Worm (Caenorhabditis elegans) whole organism, L1 larva: ENCODE measurements around the gene ZK1240.6.

Experiments
- C34B4.2 ChIP-seq: sonication (generic microtip); optimal IDR thresholded peaks from 2 replicates; lab custom pipeline; 2017; ENCODE audit warnings: mild to moderate bottlenecking, missing genetic modification characterization, missing compliant biosample characterization
- F16B12.6 ChIP-seq: fragments of 150-350 bp; optimal IDR thresholded peaks from 2 replicates; lab custom pipeline; 2014; ENCODE audit warnings: missing biosample characterization, missing genetic modification characterization
- aha-1 ChIP-seq: fragments of 150-350 bp; optimal IDR thresholded peaks from 2 replicates; lab custom pipeline; 2014; ENCODE audit warnings: missing biosample characterization, missing genetic modification characterization
- ceh-63 ChIP-seq: fragments of 200-800 bp; sonication (Bioruptor generic); optimal IDR thresholded peaks from 2 replicates; lab custom pipeline; 2018; ENCODE audit warnings: mild to moderate bottlenecking, missing genetic modification characterization, missing compliant biosample characterization
- ceh-82 ChIP-seq, 3 experiments: fragments of 150-350 bp in 1 of 3; sonication (generic microtip) in 2 of 3; optimal IDR thresholded peaks; 2 replicates each; lab custom pipeline; 2014 to 2017; ENCODE audit warnings: missing biosample characterization in 3 of 3, missing genetic modification characterization in 3 of 3
- ces-1 ChIP-seq: fragments of 150-350 bp; optimal IDR thresholded peaks from 2 replicates; lab custom pipeline; 2014; ENCODE audit warnings: missing biosample characterization, missing genetic modification reagents, missing genetic modification characterization
- efl-1 ChIP-seq, 4 experiments: fragments of 150-350 bp; optimal IDR thresholded peaks in 3 of 4; peaks in 1 of 4; 1 replicate in 1 of 4; 2 replicates in 3 of 4; lab custom pipeline; 2014; ENCODE audit warnings: missing biosample characterization in 2 of 4, missing genetic modification characterization in 2 of 4, missing genetic modification reagents in 2 of 4
- efl-3 ChIP-seq: fragments of 200-800 bp; sonication (Bioruptor generic); optimal IDR thresholded peaks from 2 replicates; lab custom pipeline; 2018; ENCODE audit warnings: mild to moderate bottlenecking, missing genetic modification characterization, missing compliant biosample characterization
- egl-27 ChIP-seq, 2 experiments: fragments of 150-350 bp in 1 of 2; sonication (generic microtip); optimal IDR thresholded peaks; 3 replicates each; lab custom pipeline; 2017 to 2018; ENCODE audit warnings: missing biosample characterization in 2 of 2, missing genetic modification characterization in 2 of 2, missing genetic modification reagents in 2 of 2
- elt-2 ChIP-seq: sonication (generic microtip); optimal IDR thresholded peaks from 2 replicates; lab custom pipeline; 2016; ENCODE audit warnings: missing genetic modification characterization, mild to moderate bottlenecking, inconsistent platforms, missing compliant biosample characterization, missing genetic modification reagents
- ets-5 ChIP-seq: fragments of 200-800 bp; sonication (Bioruptor generic); IDR thresholded peaks from 2 replicates; pipeline ENCODE4 v1.3.6; 2022; ENCODE audit warnings: missing genetic modification characterization, missing compliant biosample characterization
- fkh-8 ChIP-seq: sonication (generic microtip); optimal IDR thresholded peaks from 2 replicates; lab custom pipeline; 2016; ENCODE audit warnings: mild to moderate bottlenecking, missing genetic modification characterization, missing compliant biosample characterization
- hpl-2 ChIP-seq: fragments of 150-350 bp; optimal IDR thresholded peaks from 2 replicates; lab custom pipeline; 2014; ENCODE audit warnings: missing biosample characterization, missing genetic modification reagents, missing genetic modification characterization
- irx-1 ChIP-seq: sonication (generic microtip); optimal IDR thresholded peaks from 2 replicates; lab custom pipeline; 2016; ENCODE audit warnings: missing genetic modification characterization, missing compliant biosample characterization
- isw-1 ChIP-seq: fragments of 200-800 bp; sonication (Bioruptor generic); IDR thresholded peaks from 2 replicates; pipeline ENCODE4 v1.3.6; 2022; ENCODE audit warnings: missing genetic modification characterization, missing compliant biosample characterization
- jun-1 ChIP-seq: fragments of 150-350 bp; optimal IDR thresholded peaks from 2 replicates; lab custom pipeline; 2014; ENCODE audit warnings: missing biosample characterization, missing genetic modification reagents, missing genetic modification characterization
- lin-13 ChIP-seq: fragments of 150-350 bp; optimal IDR thresholded peaks from 2 replicates; lab custom pipeline; 2014; ENCODE audit warnings: missing biosample characterization, missing genetic modification reagents, missing genetic modification characterization
- lin-14 ChIP-seq: fragments of 200-800 bp; sonication (Bioruptor generic); optimal IDR thresholded peaks from 2 replicates; lab custom pipeline; 2018; ENCODE audit warnings: mild to moderate bottlenecking, missing genetic modification characterization, moderate library complexity, missing compliant biosample characterization
- lin-39 ChIP-seq: fragments of 150-350 bp; optimal IDR thresholded peaks from 2 replicates; lab custom pipeline; 2014; ENCODE audit warnings: missing biosample characterization, missing genetic modification reagents, missing genetic modification characterization
- lir-3 ChIP-seq: sonication (generic microtip); optimal IDR thresholded peaks from 2 replicates; lab custom pipeline; 2016; ENCODE audit warnings: mild to moderate bottlenecking, missing genetic modification characterization, moderate library complexity, missing compliant biosample characterization; ENCODE audit not compliant: poor library complexity
- lsy-2 ChIP-seq, 2 experiments: fragments of 150-350 bp; optimal IDR thresholded peaks; 2 replicates each; lab custom pipeline; 2014; ENCODE audit warnings: missing biosample characterization in 2 of 2, missing genetic modification characterization in 2 of 2
- nhr-47 ChIP-seq: sonication (generic microtip); optimal IDR thresholded peaks from 2 replicates; lab custom pipeline; 2016; ENCODE audit warnings: mild to moderate bottlenecking, missing genetic modification characterization, moderate library complexity, missing compliant biosample characterization
- nhr-71 ChIP-seq: sonication (generic microtip); optimal IDR thresholded peaks from 2 replicates; lab custom pipeline; 2016; ENCODE audit warnings: mild to moderate bottlenecking, missing genetic modification characterization, moderate library complexity, missing compliant biosample characterization
- nhr-76 ChIP-seq: sonication (generic microtip); optimal IDR thresholded peaks from 2 replicates; lab custom pipeline; 2017; ENCODE audit warnings: missing biosample characterization, missing genetic modification characterization
- pag-3 ChIP-seq: sonication (generic microtip); optimal IDR thresholded peaks from 2 replicates; lab custom pipeline; 2017; ENCODE audit warnings: missing genetic modification characterization, mild to moderate bottlenecking, missing compliant biosample characterization, antibody characterized with exemption, borderline replicate concordance; ENCODE audit not compliant: insufficient read depth
- pqm-1 ChIP-seq: sonication (generic microtip); optimal IDR thresholded peaks from 3 replicates; lab custom pipeline; 2017; ENCODE audit warnings: missing biosample characterization, missing genetic modification characterization
- skn-1 ChIP-seq: fragments of 150-350 bp; optimal IDR thresholded peaks from 2 replicates; lab custom pipeline; 2014; ENCODE audit warnings: missing biosample characterization, missing genetic modification characterization
- tbx-2 ChIP-seq: sonication (generic microtip); optimal IDR thresholded peaks from 2 replicates; lab custom pipeline; 2016; ENCODE audit warnings: missing genetic modification characterization, missing compliant biosample characterization
- unc-62 ChIP-seq: fragments of 150-350 bp; optimal IDR thresholded peaks from 2 replicates; lab custom pipeline; 2014; ENCODE audit warnings: missing biosample characterization, missing genetic modification reagents, missing genetic modification characterization
- unc-98 ChIP-seq: fragments of 200-800 bp; sonication (Bioruptor generic); IDR thresholded peaks from 2 replicates; pipeline ENCODE4 v1.3.6; 2022; ENCODE audit warnings: missing genetic modification characterization, missing compliant biosample characterization
- xbp-1 ChIP-seq: sonication (generic microtip); optimal IDR thresholded peaks from 2 replicates; lab custom pipeline; 2016; ENCODE audit warnings: missing genetic modification characterization, missing compliant biosample characterization
- zip-4 ChIP-seq: fragments of 200-800 bp; sonication (Bioruptor generic); optimal IDR thresholded peaks from 2 replicates; lab custom pipeline; 2018; ENCODE audit warnings: mild to moderate bottlenecking, missing genetic modification characterization, moderate library complexity, missing compliant biosample characterization
- ztf-11 ChIP-seq, 2 experiments: sonication (generic microtip); optimal IDR thresholded peaks; 2 replicates each; lab custom pipeline; 2016 to 2017; ENCODE audit warnings: missing genetic modification characterization in 2 of 2, missing biosample characterization in 1 of 2, missing compliant biosample characterization in 1 of 2

The ZK1240.6 gene

ce11 chrII:2292549-2292948 is 30.2 kb downstream of the ZK1240.6 start:
- no peak for TF ChIP-seq pag-3 (tag; lab: Kevin White, UChicago)
- TF ChIP-seq elt-2 (tag; lab: Kevin White, UChicago) = peak; percentile 5

- TF ChIP-seq aha-1 (tag; lab: Kevin White, UChicago) = no peak
- TF ChIP-seq egl-27 (tag; optimal IDR thresholded peaks at IDR 0.05; lab: Kevin White, UChicago) = no peak
- TF ChIP-seq lir-3 (tag; lab: Kevin White, UChicago) = no peak
- no peak for TF ChIP-seq nhr-76 (tag; lab: Kevin White, UChicago)
- no peak for TF ChIP-seq unc-62
- TF ChIP-seq tbx-2 = no peak
- TF ChIP-seq hpl-2 (GFP tag; lab: Kevin White, UChicago) = no peak
- no peak for TF ChIP-seq pqm-1
- TF ChIP-seq C34B4.2 (tag; lab: Kevin White, UChicago) = no peak
- no peak for TF ChIP-seq efl-1 (optimal IDR thresholded peaks at IDR 0.05; lab: Kevin White, UChicago)
- TF ChIP-seq efl-1 (GFP tag; optimal IDR thresholded peaks at IDR 0.05 in 1 of 2; lab: Kevin White, UChicago) = no peak
- no peak for TF ChIP-seq lin-39 (tag; lab: Kevin White, UChicago)
- TF ChIP-seq ztf-11 (tag; optimal IDR thresholded peaks at IDR 0.05; lab: Kevin White, UChicago) = no peak
- no peak for TF ChIP-seq pag-3 (tag; lab: Kevin White, UChicago)
Measured at ce11 chrII:2292027-2292426, 30.7 kb downstream of the ZK1240.6 start, which contains the start of gene K09F6.7. Gene K09F6.7 (minus strand): TSS chrII:2292127.

ce11 chrII:2289441-2289840 is 33.3 kb downstream of the ZK1240.6 start:
- no peak for TF ChIP-seq efl-3
- no peak for TF ChIP-seq egl-27 (tag; optimal IDR thresholded peaks at IDR 0.05; lab: Kevin White, UChicago)
- peak; percentile 51 for TF ChIP-seq jun-1 (tag; lab: Kevin White, UChicago)
- TF ChIP-seq ceh-63 (GFP tag; lab: Kevin White, UChicago) = no peak
- TF ChIP-seq lin-14 (GFP tag; lab: Kevin White, UChicago) = peak; percentile 77
- peak; percentile 42 for TF ChIP-seq isw-1 (GFP tag; lab: Robert Waterston, UW)
- TF ChIP-seq efl-1 (optimal IDR thresholded peaks at IDR 0.05; lab: Kevin White, UChicago) = peak; percentile 27 to 54
- TF ChIP-seq efl-1 (GFP tag; optimal IDR thresholded peaks at IDR 0.05 in 1 of 2; lab: Kevin White, UChicago) = peak in 1 of 2 experiments; percentile 39
- peak; percentile 35 to 70 (median 61) for TF ChIP-seq ceh-82 (tag; optimal IDR thresholded peaks at IDR 0.05; lab: Kevin White, UChicago)
- TF ChIP-seq nhr-47 (tag; lab: Kevin White, UChicago) = peak; percentile 32
- peak; percentile 92 for TF ChIP-seq zip-4 (GFP tag; lab: Kevin White, UChicago)
- TF ChIP-seq nhr-71 = peak; percentile 65
- TF ChIP-seq lsy-2 (tag; optimal IDR thresholded peaks at IDR 0.05; lab: Kevin White, UChicago) = peak in 1 of 2 experiments; percentile 10
- TF ChIP-seq skn-1 = peak; percentile 14

ce11 chrII:2288798-2289197 is 33.9 kb downstream of the ZK1240.6 start, which contains the start of the genes K09F6.10 and K09F6.13:
Gene K09F6.10 (minus strand): TSS chrII:2288883.
Gene K09F6.13 (plus strand): TSS chrII:2289114.
- TF ChIP-seq ets-5 (0 out of 2 replicates have a peak, but pooled peaks have one; percentile 77), lin-14 (GFP tag; lab: Kevin White, UChicago) (peak; percentile 21), fkh-8 (tag; lab: Kevin White, UChicago) (no peak), ces-1 (GFP tag; lab: Kevin White, UChicago) (no peak), nhr-71 (no peak), isw-1 (GFP tag; lab: Robert Waterston, UW) (peak; percentile 11; the same call in 1 of the 2 replicates), irx-1 (no peak), F16B12.6 (no peak)

ce11 chrII:2284703-2285102 is 38.0 kb downstream of the ZK1240.6 start:
- no peak for TF ChIP-seq efl-1 (optimal IDR thresholded peaks at IDR 0.05; lab: Kevin White, UChicago)
- peak in 1 of 2 experiments; percentile 57 for TF ChIP-seq efl-1 (GFP tag; optimal IDR thresholded peaks at IDR 0.05 in 1 of 2; lab: Kevin White, UChicago)
- TF ChIP-seq isw-1 (GFP tag; lab: Robert Waterston, UW) = no peak
- no peak for TF ChIP-seq lin-13 (GFP tag; lab: Kevin White, UChicago)
- no peak for TF ChIP-seq unc-98 (GFP tag; lab: Robert Waterston, UW)
- TF ChIP-seq xbp-1 (tag; lab: Kevin White, UChicago) = no peak
- TF ChIP-seq, all 84 proteins: peak for 1
